Worm (Caenorhabditis elegans) whole organism, mixed stage, embryonic: ENCODE measurements around the gene spcs-2.

Experiments used
- M03D4.4 ChIP-seq: sonication (generic microtip); optimal IDR thresholded peaks from 2 replicates; lab custom pipeline; 2017; ENCODE audit warnings: mild to moderate bottlenecking, missing genetic modification characterization, missing compliant biosample characterization
- bed-3 ChIP-seq: fragments of 200-800 bp; sonication (Bioruptor generic); optimal IDR thresholded peaks from 3 replicates; lab custom pipeline; 2018; ENCODE audit warnings: mild to moderate bottlenecking, missing genetic modification characterization, moderate library complexity, missing compliant biosample characterization
- blmp-1 ChIP-seq: fragments of 150-350 bp; optimal IDR thresholded peaks from 2 replicates; lab custom pipeline; 2014; ENCODE audit warnings: missing biosample characterization, missing genetic modification characterization
- ceh-39 ChIP-seq: fragments of 150-350 bp; optimal IDR thresholded peaks from 2 replicates; lab custom pipeline; 2014; ENCODE audit warnings: missing biosample characterization, missing genetic modification characterization
- ceh-43 ChIP-seq: fragments of 200-800 bp; sonication (Bioruptor generic); optimal IDR thresholded peaks from 2 replicates; lab custom pipeline; 2018; ENCODE audit warnings: mild to moderate bottlenecking, missing genetic modification characterization, moderate library complexity, missing compliant biosample characterization
- ces-1 ChIP-seq: fragments of 150-350 bp; optimal IDR thresholded peaks from 2 replicates; lab custom pipeline; 2014; ENCODE audit warnings: missing biosample characterization, missing genetic modification reagents, missing genetic modification characterization
- drap-1 ChIP-seq: fragments of 200-800 bp; sonication (Bioruptor generic); optimal IDR thresholded peaks from 3 replicates; lab custom pipeline; 2018; ENCODE audit warnings: mild to moderate bottlenecking, missing genetic modification characterization, missing compliant biosample characterization
- elt-1 ChIP-seq: sonication (generic microtip); optimal IDR thresholded peaks from 2 replicates; lab custom pipeline; 2017; ENCODE audit warnings: missing genetic modification characterization, mild to moderate bottlenecking, missing compliant biosample characterization, antibody characterized with exemption, moderate library complexity, borderline replicate concordance; ENCODE audit not compliant: insufficient read depth
- elt-3 ChIP-seq: fragments of 150-350 bp; optimal IDR thresholded peaks from 2 replicates; lab custom pipeline; 2014; ENCODE audit warnings: missing biosample characterization, missing genetic modification characterization
- flh-1 ChIP-seq: fragments of 200-800 bp; sonication (Bioruptor generic); optimal IDR thresholded peaks from 2 replicates; lab custom pipeline; 2018; ENCODE audit warnings: mild to moderate bottlenecking, missing genetic modification characterization, moderate library complexity, missing compliant biosample characterization
- ham-2 ChIP-seq: fragments of 200-800 bp; sonication (Bioruptor generic); optimal IDR thresholded peaks from 2 replicates; lab custom pipeline; 2018; ENCODE audit warnings: mild to moderate bottlenecking, missing genetic modification characterization, missing compliant biosample characterization
- hlh-1 ChIP-seq: fragments of 150-350 bp; optimal IDR thresholded peaks from 2 replicates; lab custom pipeline; 2014; ENCODE audit warnings: missing biosample characterization, missing genetic modification reagents, missing genetic modification characterization
- lin-13 ChIP-seq: fragments of 150-350 bp; optimal IDR thresholded peaks from 2 replicates; lab custom pipeline; 2014; ENCODE audit warnings: missing biosample characterization, missing genetic modification characterization
- lin-32 ChIP-seq: fragments of 200-800 bp; sonication (Bioruptor generic); optimal IDR thresholded peaks from 2 replicates; lab custom pipeline; 2018; ENCODE audit warnings: mild to moderate bottlenecking, missing genetic modification characterization, missing compliant biosample characterization
- lsy-2 ChIP-seq: fragments of 150-350 bp; optimal IDR thresholded peaks from 2 replicates; lab custom pipeline; 2014; ENCODE audit warnings: missing biosample characterization, missing genetic modification characterization
- mab-5 ChIP-seq: fragments of 150-350 bp; optimal IDR thresholded peaks from 2 replicates; lab custom pipeline; 2014; ENCODE audit warnings: missing biosample characterization, missing genetic modification characterization
- mls-2 ChIP-seq: sonication (generic microtip); optimal IDR thresholded peaks from 2 replicates; lab custom pipeline; 2016; ENCODE audit warnings: mild to moderate bottlenecking, missing genetic modification characterization, moderate library complexity, missing compliant biosample characterization
- nhr-12 ChIP-seq: fragments of 150-350 bp; optimal IDR thresholded peaks from 2 replicates; lab custom pipeline; 2014; ENCODE audit warnings: missing biosample characterization, missing genetic modification characterization
- nhr-237 ChIP-seq: fragments of 150-350 bp; optimal IDR thresholded peaks from 2 replicates; lab custom pipeline; 2014; ENCODE audit warnings: missing biosample characterization, missing genetic modification characterization
- nhr-28 ChIP-seq: fragments of 150-350 bp; optimal IDR thresholded peaks from 2 replicates; lab custom pipeline; 2014; ENCODE audit warnings: missing biosample characterization, missing genetic modification characterization
- pha-4 ChIP-seq: fragments of 150-350 bp; optimal IDR thresholded peaks from 2 replicates; lab custom pipeline; 2018; ENCODE audit warnings: missing biosample characterization, missing genetic modification reagents, missing genetic modification characterization
- sem-2 ChIP-seq: fragments of 200-800 bp; sonication (Bioruptor generic); optimal IDR thresholded peaks from 2 replicates; lab custom pipeline; 2018; ENCODE audit warnings: mild to moderate bottlenecking, missing genetic modification characterization, missing compliant biosample characterization
- snpc-4 ChIP-seq: fragments of 150-350 bp; optimal IDR thresholded peaks from 2 replicates; lab custom pipeline; 2014; ENCODE audit warnings: missing biosample characterization, missing genetic modification characterization
- sptf-1 ChIP-seq: sonication (generic microtip); optimal IDR thresholded peaks from 2 replicates; lab custom pipeline; 2017; ENCODE audit warnings: mild to moderate bottlenecking, missing genetic modification characterization, moderate library complexity, missing compliant biosample characterization
- tbx-8 ChIP-seq: fragments of 200-800 bp; sonication (Bioruptor generic); optimal IDR thresholded peaks from 2 replicates; lab custom pipeline; 2018; ENCODE audit warnings: mild to moderate bottlenecking, missing genetic modification characterization, moderate library complexity, missing compliant biosample characterization
- unc-120 ChIP-seq: sonication (generic microtip); optimal IDR thresholded peaks from 2 replicates; lab custom pipeline; 2017; ENCODE audit warnings: missing genetic modification characterization, missing compliant biosample characterization; ENCODE audit not compliant: poor library complexity, severe bottlenecking
- unc-39 ChIP-seq: fragments of 150-350 bp; optimal IDR thresholded peaks from 2 replicates; lab custom pipeline; 2014; ENCODE audit warnings: missing biosample characterization, missing genetic modification characterization
- unc-62 ChIP-seq: fragments of 150-350 bp; optimal IDR thresholded peaks from 2 replicates; lab custom pipeline; 2014; ENCODE audit warnings: missing biosample characterization, missing genetic modification reagents, missing genetic modification characterization
- zip-8 ChIP-seq: fragments of 150-350 bp; optimal IDR thresholded peaks from 2 replicates; lab custom pipeline; 2014; ENCODE audit warnings: missing biosample characterization, missing genetic modification characterization

Gene spcs-2

ce11 chrIII:12904987-12905541 is 30.2 kb downstream of the spcs-2 start, which contains the start of gene cox-5A (continued):
- no peak for TF ChIP-seq elt-1 (tag; lab: Kevin White, UChicago)
- peak; percentile 90 for TF ChIP-seq sptf-1
- peak; percentile 80 for TF ChIP-seq mab-5 (tag; lab: Kevin White, UChicago)
- peak; percentile 98 for TF ChIP-seq pha-4 (tag; lab: Kevin White, UChicago)
- TF ChIP-seq ces-1 (GFP tag; lab: Kevin White, UChicago), result peak; percentile 96
- TF ChIP-seq snpc-4, result no peak

DNA sequence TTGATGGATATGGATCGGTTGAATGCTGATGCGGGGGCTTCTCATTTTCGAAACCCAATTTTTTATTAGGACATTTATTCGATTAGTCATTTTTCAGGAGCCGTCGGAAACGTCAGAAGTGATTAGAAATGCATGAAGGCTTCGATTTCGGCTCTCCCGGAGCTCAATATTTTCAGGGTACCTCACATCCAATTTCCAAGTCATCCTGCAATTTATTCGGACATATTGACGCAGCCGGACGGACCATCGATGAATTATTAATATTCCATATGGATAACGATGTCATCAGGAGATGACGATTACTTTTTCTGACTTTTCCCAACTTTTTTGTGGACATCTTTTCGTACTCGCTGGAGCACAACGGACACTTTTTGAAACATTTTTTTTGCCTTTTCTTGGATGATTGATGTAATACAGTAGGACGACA is 31.8 kb downstream of the spcs-2 start:
- TF ChIP-seq sptf-1 (no peak), unc-120 (no peak), nhr-12 (tag; lab: Kevin White, UChicago) (no peak), elt-3 (no peak), ceh-43 (GFP tag; lab: Kevin White, UChicago) (no peak), hlh-1 (tag; lab: Kevin White, UChicago) (no peak), flh-1 (GFP tag; lab: Kevin White, UChicago) (no peak), snpc-4 (no peak), bed-3 (GFP tag; lab: Kevin White, UChicago) (no peak), ces-1 (GFP tag; lab: Kevin White, UChicago) (no peak), lin-32 (GFP tag; lab: Kevin White, UChicago) (no peak), lsy-2 (tag; lab: Kevin White, UChicago) (no peak), sem-2 (GFP tag; lab: Kevin White, UChicago) (no peak), blmp-1 (no peak)

DNA sequence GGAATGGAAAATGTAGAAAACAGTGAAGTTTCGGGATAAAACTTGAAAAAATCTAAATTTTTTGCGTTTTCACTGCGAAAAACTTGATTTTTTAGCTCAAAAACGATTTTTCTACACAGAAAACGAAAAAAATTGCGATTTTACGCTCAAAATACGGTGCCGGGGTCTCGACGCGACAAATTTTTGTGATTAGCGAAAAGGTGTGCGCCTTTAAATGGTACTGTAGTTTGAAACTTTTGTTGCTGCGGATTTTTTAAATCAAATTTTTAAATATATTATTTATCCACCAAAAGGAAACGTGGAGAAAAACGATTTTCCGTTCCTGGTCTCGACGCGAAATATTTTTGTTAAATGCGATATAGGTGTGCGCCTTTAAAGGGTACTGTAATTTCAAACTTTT is 32.4 kb downstream of the spcs-2 start:
- no peak for TF ChIP-seq ham-2 (GFP tag; lab: Kevin White, UChicago)
- TF ChIP-seq, all 35 proteins: peak for 0

DNA sequence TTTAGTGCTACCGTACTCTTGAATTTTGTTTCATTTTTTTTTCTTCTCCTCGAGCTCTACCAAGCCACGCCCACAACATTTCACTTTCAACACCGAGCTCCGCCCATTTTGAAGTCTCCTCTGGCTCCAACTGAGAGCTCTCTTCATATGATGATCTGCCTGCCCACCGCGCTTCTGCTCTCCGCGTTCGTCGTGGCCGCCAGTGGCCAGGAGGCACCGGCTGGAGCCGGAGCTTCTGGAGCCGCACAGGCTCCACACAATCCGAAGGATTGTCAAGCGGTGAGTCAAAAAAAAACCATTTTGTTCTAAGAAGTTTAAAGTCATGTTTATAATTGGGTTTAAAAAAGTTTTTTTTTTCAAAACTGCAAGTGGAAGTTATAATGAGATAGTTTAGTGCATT is 35.5 kb downstream of the spcs-2 start, which contains the start of gene flp-14:
Gene flp-14, plus strand, starts transcription at position 146 of the 400 bp plus-strand sequence.
- no peak for TF ChIP-seq lsy-2 (tag; lab: Kevin White, UChicago)
- no peak for TF ChIP-seq tbx-8
- no peak for TF ChIP-seq unc-39
- no peak for TF ChIP-seq ceh-39 (tag; lab: Kevin White, UChicago)
- TF ChIP-seq unc-120, result no peak
- no peak for TF ChIP-seq mab-5 (tag; lab: Kevin White, UChicago)
- TF ChIP-seq lin-13, result no peak
- TF ChIP-seq nhr-12 (tag; lab: Kevin White, UChicago), result no peak
- TF ChIP-seq, all 35 proteins: peak for 0

ce11 chrIII:12916459-12916858 is 41.6 kb downstream of the spcs-2 start:
- peak; percentile 62 for TF ChIP-seq ces-1 (GFP tag; lab: Kevin White, UChicago)
- no peak for TF ChIP-seq pha-4 (tag; lab: Kevin White, UChicago)

DNA sequence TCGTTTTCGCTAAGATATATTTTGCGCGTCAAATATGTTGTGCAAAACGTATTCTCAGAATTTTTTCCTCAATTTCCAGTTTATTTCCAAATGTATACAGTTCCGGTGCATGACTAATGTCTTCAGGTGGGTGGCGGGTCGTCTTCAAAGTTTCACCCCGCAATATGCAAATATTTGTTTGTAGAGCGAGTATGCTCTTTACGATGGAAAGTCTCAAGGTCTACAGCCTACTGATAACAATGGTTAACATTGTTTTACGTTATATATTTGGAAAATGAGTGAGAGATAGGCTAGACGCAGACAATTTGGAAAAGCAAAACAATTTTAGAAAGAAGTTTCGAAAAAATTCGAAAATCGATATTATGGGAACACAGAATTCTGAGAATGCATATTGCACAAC is 43.0 kb downstream of the spcs-2 start:
- TF ChIP-seq bed-3 (GFP tag; lab: Kevin White, UChicago), result no peak
- TF ChIP-seq drap-1 (GFP tag; lab: Kevin White, UChicago), result no peak
- no peak for TF ChIP-seq nhr-12 (tag; lab: Kevin White, UChicago)
- no peak for TF ChIP-seq lin-13
- TF ChIP-seq unc-62 (GFP tag; lab: Kevin White, UChicago), result no peak
- no peak for TF ChIP-seq unc-120
- TF ChIP-seq mls-2, result no peak
- no peak for TF ChIP-seq ces-1 (GFP tag; lab: Kevin White, UChicago)
- no peak for TF ChIP-seq hlh-1 (tag; lab: Kevin White, UChicago)
- no peak for TF ChIP-seq sptf-1
- no peak for TF ChIP-seq zip-8 (tag; lab: Kevin White, UChicago)
- TF ChIP-seq flh-1 (GFP tag; lab: Kevin White, UChicago), result no peak
- TF ChIP-seq unc-39, result no peak
- no peak for TF ChIP-seq blmp-1
- TF ChIP-seq sem-2 (GFP tag; lab: Kevin White, UChicago), result no peak
- no peak for TF ChIP-seq M03D4.4 (tag; lab: Kevin White, UChicago)

DNA sequence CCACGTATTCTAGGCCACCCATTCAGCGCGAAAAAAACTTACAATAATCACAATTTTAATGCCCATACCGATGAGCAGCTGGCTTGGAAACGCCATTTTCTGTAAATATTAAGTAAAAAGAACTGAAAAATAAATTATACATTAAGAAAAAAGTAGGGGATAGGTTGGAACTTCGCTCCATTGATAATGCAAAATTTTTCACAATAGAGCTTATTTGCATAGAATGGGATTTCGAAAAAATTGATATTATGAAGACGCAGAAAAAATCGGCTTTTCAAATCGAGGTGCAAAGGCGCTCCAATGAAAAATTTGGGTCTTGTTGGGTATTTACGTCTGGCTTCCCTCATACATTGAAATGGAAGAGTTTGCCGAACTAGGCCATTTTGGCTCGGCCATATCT is 43.7 kb downstream of the spcs-2 start, which contains the start of gene Y37D8A.16:
Gene Y37D8A.16, minus strand, starts transcription at position 101 of the 400 bp plus-strand sequence.
- no peak for TF ChIP-seq ham-2 (GFP tag; lab: Kevin White, UChicago)
- TF ChIP-seq tbx-8, result no peak
- TF ChIP-seq ceh-43 (GFP tag; lab: Kevin White, UChicago), result no peak
- TF ChIP-seq snpc-4, result no peak
- no peak for TF ChIP-seq nhr-237
- TF ChIP-seq sptf-1, result no peak
- no peak for TF ChIP-seq sem-2 (GFP tag; lab: Kevin White, UChicago)
- TF ChIP-seq zip-8 (tag; lab: Kevin White, UChicago), result no peak
- no peak for TF ChIP-seq nhr-28 (tag; lab: Kevin White, UChicago)
- no peak for TF ChIP-seq unc-62 (GFP tag; lab: Kevin White, UChicago)
- no peak for TF ChIP-seq unc-39
- no peak for TF ChIP-seq bed-3 (GFP tag; lab: Kevin White, UChicago)
- no peak for TF ChIP-seq unc-120
- no peak for TF ChIP-seq nhr-12 (tag; lab: Kevin White, UChicago)
- TF ChIP-seq elt-3, result no peak
- TF ChIP-seq, all 35 proteins: peak for 0
